Fruit fly (Drosophila melanogaster): ENCODE measurements around the gene CG33108.

- TF ChIP-seq pan (optimal IDR thresholded peaks at IDR 0.05) (no peak), Hr78 (GFP tag; optimal IDR thresholded peaks at IDR 0.05) (no peak), Myc (optimal IDR thresholded peaks at IDR 0.05) (no peak), Jra (GFP tag; optimal IDR thresholded peaks at IDR 0.05) (no peak), Abd-B (GFP tag; optimal IDR thresholded peaks at IDR 0.05) (no peak)
Observed at dm6 chr3R:23962781-23963222, 32.7 kb upstream of the CG33108 start, which contains the start of gene CG31140.
